Worm (Caenorhabditis elegans): ENCODE measurements around the gene F25D1.5.

Gene F25D1.5

DNA sequence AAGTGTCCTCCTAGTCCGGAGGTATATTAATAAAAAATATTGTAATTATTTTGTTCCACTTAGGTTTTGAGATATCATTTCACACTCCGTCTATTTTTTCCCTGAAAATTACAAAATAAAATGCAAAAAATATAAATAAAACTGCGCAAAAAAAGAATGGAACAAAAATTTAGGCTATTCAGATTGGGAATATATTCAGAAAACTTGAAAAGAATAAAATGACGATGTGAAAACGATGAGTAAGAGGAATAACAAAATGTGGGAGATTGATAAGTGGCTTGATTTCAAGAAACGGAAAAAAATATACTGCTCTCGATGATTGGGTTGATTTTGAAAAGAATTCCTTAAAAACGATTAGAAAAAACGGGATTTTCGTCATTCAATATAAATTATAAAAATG, 32.3 kb downstream of the F25D1.5 start, which contains the start of gene dmsr-8:
TSS of gene dmsr-8 (minus strand) at position 101 of the 400 bp plus-strand sequence.
- no peak for TF ChIP-seq snpc-4 (GFP tag; optimal IDR thresholded peaks at IDR 0.05)
- TF ChIP-seq snpc-4 (tag; optimal IDR thresholded peaks at IDR 0.05): no peak
- no peak for TF ChIP-seq nfya-2 (GFP tag; IDR thresholded peaks at IDR 0.05)
- no peak for TF ChIP-seq hrde-1 (tag; optimal IDR thresholded peaks at IDR 0.05; ENCODE audit: borderline replicate concordance)
- TF ChIP-seq madf-6 (GFP tag; IDR thresholded peaks at IDR 0.05): no peak
- TF ChIP-seq Y79H2A.3 (GFP tag; conservative IDR thresholded peaks at IDR 0.05): no peak
- TF ChIP-seq xnd-1 (tag; optimal IDR thresholded peaks at IDR 0.05): no peak
- TF ChIP-seq pbrm-1 (GFP tag; IDR thresholded peaks at IDR 0.05): no peak
- no peak for TF ChIP-seq C17E4.6 (GFP tag; IDR thresholded peaks at IDR 0.05)
- TF ChIP-seq mxl-1 (tag; optimal IDR thresholded peaks at IDR 0.05): no peak
- no peak for TF ChIP-seq F22D6.2 (tag; optimal IDR thresholded peaks at IDR 0.05)
- TF ChIP-seq B0336.3 (GFP tag; IDR thresholded peaks at IDR 0.05): no peak
- TF ChIP-seq F23B12.7 (tag; optimal IDR thresholded peaks at IDR 0.05; ENCODE audit: insufficient read depth): no peak
- TF ChIP-seq atf-7 (tag; optimal IDR thresholded peaks at IDR 0.05): no peak
- TF ChIP-seq attf-6 (GFP tag; IDR thresholded peaks at IDR 0.05): no peak
- no peak for TF ChIP-seq lsl-1 (GFP tag; optimal IDR thresholded peaks at IDR 0.05)
- no peak for TF ChIP-seq dpl-1 (GFP tag; optimal IDR thresholded peaks at IDR 0.05)
- TF ChIP-seq athp-1 (tag; optimal IDR thresholded peaks at IDR 0.05): no peak
- no peak for TF ChIP-seq ceh-100 (GFP tag; IDR thresholded peaks at IDR 0.05)
- TF ChIP-seq aptf-2 (GFP tag; conservative IDR thresholded peaks at IDR 0.05): no peak

DNA sequence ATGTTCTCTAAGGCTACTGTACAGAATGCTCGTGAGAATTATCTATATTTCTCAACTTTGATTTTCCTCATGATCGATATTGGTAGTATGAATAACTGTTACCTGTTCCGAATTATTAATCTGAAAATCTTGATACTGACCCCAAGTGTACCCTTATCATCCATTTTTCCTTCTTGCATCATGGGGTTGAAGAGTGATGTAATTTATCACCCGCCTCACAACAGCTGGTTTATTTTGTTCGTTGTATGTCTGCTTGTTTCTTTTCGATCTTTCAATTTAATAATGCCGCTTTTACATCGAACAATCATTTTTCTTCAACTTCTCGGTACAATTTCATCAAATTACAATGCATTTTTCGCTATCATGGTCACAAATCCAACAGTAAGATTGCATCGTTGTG, 37.7 kb downstream of the F25D1.5 start, which contains the start of gene C35A5.6:
TSS of gene C35A5.6 (plus strand) at position 283 of the 400 bp plus-strand sequence.
- TF ChIP-seq unc-62 (GFP tag; optimal IDR thresholded peaks at IDR 0.05): no peak

DNA sequence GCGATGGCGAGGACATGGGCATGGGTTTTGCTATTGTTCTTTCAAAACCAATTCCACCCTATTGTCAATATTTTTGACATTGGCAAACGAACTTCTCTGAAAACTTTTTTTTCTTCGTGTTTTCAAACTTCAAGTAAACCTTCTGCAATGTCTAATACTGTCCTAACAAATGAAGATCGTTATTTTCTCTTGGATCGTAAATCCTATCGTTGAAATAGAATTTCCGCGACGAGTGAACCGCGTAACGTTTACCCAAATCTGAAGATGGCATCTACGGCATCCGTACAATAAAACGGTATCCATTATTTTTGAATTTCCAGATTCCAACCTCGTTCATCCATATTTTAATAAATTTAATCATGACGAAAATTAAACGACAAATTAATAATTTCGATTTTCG, 41.0 kb downstream of the F25D1.5 start, which contains the start of gene C35A5.5:
TSS of gene C35A5.5 (plus strand) at position 301 of the 400 bp plus-strand sequence.
- TF ChIP-seq ekl-4 (GFP tag; IDR thresholded peaks at IDR 0.05): no peak
- TF ChIP-seq nhr-80 (tag; optimal IDR thresholded peaks at IDR 0.05): no peak
- TF ChIP-seq F39B2.1 (GFP tag; IDR thresholded peaks at IDR 0.05): no peak
- no peak for TF ChIP-seq rec-8 (tag; optimal IDR thresholded peaks at IDR 0.05)
- no peak for TF ChIP-seq F33H1.4 (GFP tag; IDR thresholded peaks at IDR 0.05)
- no peak for TF ChIP-seq egl-44 (GFP tag; IDR thresholded peaks at IDR 0.05)
- no peak for TF ChIP-seq sea-2 (GFP tag; IDR thresholded peaks at IDR 0.05)

DNA sequence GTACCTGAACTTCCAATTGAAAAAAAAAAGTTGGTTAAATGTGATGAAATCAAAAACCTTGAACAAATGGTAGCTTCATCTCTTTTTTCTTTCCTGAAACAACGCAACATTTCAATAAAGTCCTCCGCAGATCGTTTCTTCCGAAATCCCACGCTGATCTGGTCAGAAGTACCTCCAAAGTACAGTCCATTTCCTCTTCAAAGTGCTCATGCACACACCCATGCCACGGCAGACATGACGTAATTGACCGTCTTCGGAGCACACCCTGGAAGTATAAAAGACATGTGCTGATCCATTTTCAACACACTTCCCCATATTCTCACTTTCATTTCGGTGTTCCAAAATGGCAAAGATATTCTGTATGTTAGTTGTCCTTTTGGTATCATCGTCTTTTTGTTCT, 42.7 kb downstream of the F25D1.5 start, which contains the start of gene C35A5.10:
TSS of gene C35A5.10 (plus strand) at position 301 of the 400 bp plus-strand sequence.
- TF ChIP-seq Y67H2A.10 (GFP tag; conservative IDR thresholded peaks at IDR 0.05) (no peak), lin-54 (GFP tag; optimal IDR thresholded peaks at IDR 0.05) (no peak)

DNA sequence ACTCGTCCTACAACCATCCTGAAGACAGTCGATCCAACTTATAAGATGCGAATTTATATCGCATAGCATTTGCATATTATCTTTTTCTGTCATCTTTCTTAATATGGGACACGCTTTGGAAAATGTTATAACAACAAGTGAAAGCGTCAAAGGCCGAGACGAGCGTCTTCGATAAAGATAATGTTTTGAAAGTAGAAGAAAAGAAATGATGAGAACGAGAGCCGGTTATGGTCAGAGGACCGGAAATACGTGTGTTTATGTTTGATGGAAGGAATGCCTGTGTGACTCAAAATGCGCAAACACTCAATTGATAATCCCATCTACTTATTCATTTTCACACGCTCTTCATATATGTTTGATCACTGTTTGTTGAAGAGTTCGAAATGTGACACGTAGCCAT, 43.6 kb downstream of the F25D1.5 start, which contains the start of gene C35A5.11:
TSS of gene C35A5.11 (minus strand) at position 101 of the 400 bp plus-strand sequence.
- TF ChIP-seq madf-8 (GFP tag; conservative IDR thresholded peaks at IDR 0.05) (no peak), him-1 (tag; optimal IDR thresholded peaks at IDR 0.05) (no peak), gei-17 (GFP tag; optimal IDR thresholded peaks at IDR 0.05) (no peak), hsf-1 (GFP tag; IDR thresholded peaks at IDR 0.05) (no peak), ceh-40 (GFP tag; IDR thresholded peaks at IDR 0.05) (no peak), lir-1 (GFP tag; conservative IDR thresholded peaks at IDR 0.05) (no peak), attf-6 (GFP tag; IDR thresholded peaks at IDR 0.05) (no peak), dox-1 (GFP tag; IDR thresholded peaks at IDR 0.05) (no peak), C17E4.6 (GFP tag; IDR thresholded peaks at IDR 0.05) (no peak), F49E8.2 (tag; optimal IDR thresholded peaks at IDR 0.05; ENCODE audit: insufficient read depth) (no peak), ama-1 (optimal IDR thresholded peaks at IDR 0.05) (no peak), ama-1 (GFP tag; optimal IDR thresholded peaks at IDR 0.05) (no peak), Y95B8A.8 (GFP tag; IDR thresholded peaks at IDR 0.05) (no peak), nfya-2 (GFP tag; IDR thresholded peaks at IDR 0.05) (no peak), dpff-1 (tag; optimal IDR thresholded peaks at IDR 0.05) (no peak)
